Worm (Caenorhabditis elegans): ENCODE measurements around the gene C16D9.8.

C16D9.8 gene

DNA sequence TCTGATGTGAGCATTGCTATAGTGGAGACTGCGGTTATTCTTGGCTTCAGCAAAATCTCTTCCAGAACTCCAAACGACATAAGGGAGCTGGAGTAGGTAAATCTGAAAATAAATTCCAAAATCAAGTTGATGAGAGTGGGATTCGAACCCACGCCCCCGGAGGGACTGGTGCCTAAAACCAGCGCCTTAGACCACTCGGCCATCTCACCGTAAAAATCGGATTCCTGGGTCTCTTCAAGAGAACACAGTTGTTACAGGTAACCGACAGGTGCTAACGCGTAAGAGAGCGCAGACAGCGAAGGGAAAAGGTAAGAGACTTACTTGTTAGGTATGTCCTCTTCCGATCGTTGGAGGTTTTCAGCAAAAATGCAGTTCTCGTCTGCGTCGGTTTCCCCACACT, 28.0 kb downstream of the C16D9.8 start (continued):
- TF ChIP-seq nhr-111 (GFP tag; optimal IDR thresholded peaks at IDR 0.05) (peak; percentile 49), nhr-48 (tag; optimal IDR thresholded peaks at IDR 0.05) (no peak), pqm-1 (tag; optimal IDR thresholded peaks at IDR 0.05) (no peak), Y5F2A.4 (GFP tag; optimal IDR thresholded peaks at IDR 0.05) (no peak), Y75B8A.6 (GFP tag; IDR thresholded peaks at IDR 0.05) (no peak), lim-7 (GFP tag; IDR thresholded peaks at IDR 0.05) (peak; percentile 70), snpc-4 (tag; optimal IDR thresholded peaks at IDR 0.05) (peak; percentile 61), nhr-10 (tag; optimal IDR thresholded peaks at IDR 0.05) (no peak), lin-15B (tag; optimal IDR thresholded peaks at IDR 0.05) (no peak), hmg-1.1 (GFP tag; IDR thresholded peaks at IDR 0.05) (peak; percentile 55), hlh-11 (tag; optimal IDR thresholded peaks at IDR 0.05) (peak; percentile 54), set-16 (GFP tag; IDR thresholded peaks at IDR 0.05) (no peak), rbr-2 (tag; optimal IDR thresholded peaks at IDR 0.05) (peak; percentile 26), nhr-237 (tag; optimal IDR thresholded peaks at IDR 0.05) (no peak), mdt-29 (GFP tag; IDR thresholded peaks at IDR 0.05) (no peak), daf-8 (GFP tag; IDR thresholded peaks at IDR 0.05) (no peak), hif-1 (tag; optimal IDR thresholded peaks at IDR 0.05) (no peak), zfp-3 (GFP tag; conservative IDR thresholded peaks at IDR 0.05) (no peak), nhr-6 (tag; optimal IDR thresholded peaks at IDR 0.05) (no peak), ZK546.5 (tag; optimal IDR thresholded peaks at IDR 0.05) (no peak)

- TF ChIP-seq cey-2 (tag; optimal IDR thresholded peaks at IDR 0.05; ENCODE audit: borderline replicate concordance, insufficient read depth) (no peak), aly-2 (tag; optimal IDR thresholded peaks at IDR 0.05) (no peak), hlh-11 (tag; optimal IDR thresholded peaks at IDR 0.05) (no peak), dve-1 (tag; optimal IDR thresholded peaks at IDR 0.05; ENCODE audit: insufficient read depth) (no peak), nhr-111 (GFP tag; optimal IDR thresholded peaks at IDR 0.05) (no peak), zfp-3 (GFP tag; conservative IDR thresholded peaks at IDR 0.05) (no peak), egl-27 (tag; optimal IDR thresholded peaks at IDR 0.05) (no peak), madf-5 (GFP tag; IDR thresholded peaks at IDR 0.05) (0 out of 4 replicates have a peak, but pooled peaks have one; percentile 38), lsy-2 (tag; optimal IDR thresholded peaks at IDR 0.05) (no peak), zag-1 (tag; optimal IDR thresholded peaks at IDR 0.05) (no peak), snpc-4 (tag; optimal IDR thresholded peaks at IDR 0.05) (peak; percentile 55), tra-1 (GFP tag; IDR thresholded peaks at IDR 0.05) (0 out of 2 replicates have a peak, but pooled peaks have one; percentile 54), F44E2.7 (GFP tag; IDR thresholded peaks at IDR 0.05) (no peak), ceh-20 (GFP tag; IDR thresholded peaks at IDR 0.05) (no peak), F26F4.8 (GFP tag; conservative IDR thresholded peaks at IDR 0.05) (0 out of 2 replicates have a peak, but pooled peaks have one; percentile 21), hmg-1.1 (GFP tag; IDR thresholded peaks at IDR 0.05) (0 out of 2 replicates have a peak, but pooled peaks have one; percentile 29), nhr-76 (tag; optimal IDR thresholded peaks at IDR 0.05) (no peak), aha-1 (tag) (peak; percentile 54), nhr-41 (GFP tag; IDR thresholded peaks at IDR 0.05) (no peak), mxl-3 (GFP tag; optimal IDR thresholded peaks at IDR 0.05) (peak; percentile 18), nhr-77 (tag; optimal IDR thresholded peaks at IDR 0.05) (no peak), saeg-2 (GFP tag; IDR thresholded peaks at IDR 0.05) (no peak), mxl-2 (GFP tag; conservative IDR thresholded peaks at IDR 0.05) (no peak), pha-4 (GFP tag; IDR thresholded peaks at IDR 0.05) (no peak), pha-4 (tag; optimal IDR thresholded peaks at IDR 0.05) (no peak), attf-4 (tag; optimal IDR thresholded peaks at IDR 0.05) (no peak), nhr-6 (tag; optimal IDR thresholded peaks at IDR 0.05) (no peak), nhr-11 (tag; optimal IDR thresholded peaks at IDR 0.05) (no peak), unc-62 (GFP tag; optimal IDR thresholded peaks at IDR 0.05 in 1 of 2) (no peak), unc-62 (tag; optimal IDR thresholded peaks at IDR 0.05) (no peak), ztf-7 (tag; optimal IDR thresholded peaks at IDR 0.05) (no peak), ceh-62 (tag; optimal IDR thresholded peaks at IDR 0.05) (no peak), tag-97 (GFP tag; IDR thresholded peaks at IDR 0.05) (no peak), fkh-10 (GFP tag; optimal IDR thresholded peaks at IDR 0.05) (no peak), ces-1 (GFP tag; optimal IDR thresholded peaks at IDR 0.05) (no peak), R02D3.7 (tag; optimal IDR thresholded peaks at IDR 0.05) (no peak), daf-12 (tag; optimal IDR thresholded peaks at IDR 0.05) (no peak), php-3 (GFP tag; IDR thresholded peaks at IDR 0.05) (no peak), lin-15B (tag; optimal IDR thresholded peaks at IDR 0.05) (no peak)
Measured at ce11 chrV:8230056-8230455, 33.3 kb downstream of the C16D9.8 start.

All from whole organism, L4 larva.